Fruit fly (Drosophila melanogaster) Kc167 (cell line): ENCODE measurements around the gene mus302.

ENCODE experiments used
- Myc ChIP-seq: fragments of >200 bp; optimal IDR thresholded peaks from 2 replicates; lab custom pipeline; 2017; ENCODE audit warnings: missing external identifiers
- Sin3A ChIP-seq: fragments of >200 bp; optimal IDR thresholded peaks from 2 replicates; lab custom pipeline; 2018; ENCODE audit warnings: missing external identifiers
- h ChIP-seq: fragments of >200 bp; optimal IDR thresholded peaks from 3 replicates; lab custom pipeline; 2018; ENCODE audit warnings: missing external identifiers
- psq ChIP-seq: fragments of >200 bp; optimal IDR thresholded peaks from 2 replicates; lab custom pipeline; 2017; ENCODE audit warnings: missing external identifiers
- ttk ChIP-seq: sonication (Bioruptor generic); optimal IDR thresholded peaks from 2 replicates; lab custom pipeline; 2017; ENCODE audit warnings: missing external identifiers

DNA sequence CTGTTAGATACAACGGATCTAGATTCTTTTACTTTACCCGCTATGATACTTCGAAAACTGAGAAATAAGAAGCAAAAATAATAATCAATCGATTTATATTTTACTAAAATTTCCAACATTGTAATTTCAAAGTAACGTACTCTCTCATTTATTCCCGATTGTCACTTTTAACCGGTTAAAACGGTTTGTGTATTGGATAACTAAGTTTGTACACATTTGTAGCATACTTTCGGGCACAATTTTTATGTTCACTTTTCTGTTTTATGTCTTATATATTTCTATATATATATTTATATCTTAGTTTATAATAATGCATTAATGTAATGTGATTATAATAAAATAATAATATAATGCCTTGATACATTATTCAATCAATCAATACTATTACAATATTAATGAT, 37.9 kb downstream of the mus302 start:
- TF ChIP-seq ttk (lab: Kevin White, UChicago) (no peak), psq (no peak), Sin3A (lab: Kevin White, UChicago) (no peak), Myc (lab: Kevin White, UChicago) (no peak), h (lab: Kevin White, UChicago) (no peak)
